Worm (Caenorhabditis elegans) whole organism, L3 larva: ENCODE measurements around the gene F14B8.6.

Source experiments
- R02D3.7 ChIP-seq: fragments of 150-350 bp; optimal IDR thresholded peaks from 2 replicates; lab custom pipeline; 2014; ENCODE audit warnings: missing biosample characterization, missing genetic modification characterization
- ZK546.5 ChIP-seq: sonication (generic microtip); optimal IDR thresholded peaks from 2 replicates; lab custom pipeline; 2017; ENCODE audit warnings: missing biosample characterization, missing genetic modification characterization
- aly-2 ChIP-seq: fragments of 150-350 bp; optimal IDR thresholded peaks from 2 replicates; lab custom pipeline; 2014; ENCODE audit warnings: missing biosample characterization, missing genetic modification characterization
- ama-1 ChIP-seq: fragments of 150-350 bp; optimal IDR thresholded peaks from 2 replicates; lab custom pipeline; 2018
- ceh-16 ChIP-seq: sonication (generic microtip); optimal IDR thresholded peaks from 2 replicates; lab custom pipeline; 2017; ENCODE audit warnings: missing biosample characterization, missing genetic modification characterization
- ceh-28 ChIP-seq: fragments of 150-350 bp; optimal IDR thresholded peaks from 2 replicates; lab custom pipeline; 2014; ENCODE audit warnings: missing biosample characterization, missing genetic modification reagents, missing genetic modification characterization
- ceh-82 ChIP-seq: fragments of 150-350 bp; optimal IDR thresholded peaks from 2 replicates; lab custom pipeline; 2014; ENCODE audit warnings: missing biosample characterization, missing genetic modification characterization
- ceh-9 ChIP-seq: sonication (generic microtip); optimal IDR thresholded peaks from 2 replicates; lab custom pipeline; 2018; ENCODE audit warnings: missing biosample characterization, missing genetic modification characterization
- daf-12 ChIP-seq: fragments of 150-350 bp; optimal IDR thresholded peaks from 2 replicates; lab custom pipeline; 2014; ENCODE audit warnings: missing biosample characterization, missing genetic modification reagents, missing genetic modification characterization
- egl-27 ChIP-seq: sonication (generic microtip); optimal IDR thresholded peaks from 4 replicates; lab custom pipeline; 2017; ENCODE audit warnings: missing biosample characterization, missing genetic modification reagents, missing genetic modification characterization
- egl-5 ChIP-seq: fragments of 150-350 bp; optimal IDR thresholded peaks from 2 replicates; lab custom pipeline; 2017; ENCODE audit warnings: missing biosample characterization, missing genetic modification reagents, missing genetic modification characterization, inconsistent platforms
- elt-1 ChIP-seq: fragments of 150-350 bp; optimal IDR thresholded peaks from 2 replicates; lab custom pipeline; 2014; ENCODE audit warnings: missing biosample characterization, missing genetic modification characterization
- elt-2 ChIP-seq: sonication (generic microtip); optimal IDR thresholded peaks from 2 replicates; lab custom pipeline; 2016; ENCODE audit warnings: missing genetic modification reagents, mild to moderate bottlenecking, missing genetic modification characterization, missing compliant biosample characterization
- elt-3 ChIP-seq, 3 experiments: fragments of 150-350 bp in 1 of 3; sonication (generic microtip) in 2 of 3; optimal IDR thresholded peaks; 2 replicates in 2 of 3; 4 replicates in 1 of 3; lab custom pipeline; 2014 to 2017; ENCODE audit warnings: missing biosample characterization in 3 of 3, missing genetic modification characterization in 3 of 3
- eor-1 ChIP-seq, 2 experiments: fragments of 150-350 bp; optimal IDR thresholded peaks; 2 replicates each; lab custom pipeline; 2014 to 2018; ENCODE audit warnings: missing biosample characterization in 2 of 2, missing genetic modification characterization in 2 of 2
- fkh-10 ChIP-seq: sonication (generic microtip); optimal IDR thresholded peaks from 2 replicates; lab custom pipeline; 2017; ENCODE audit warnings: missing biosample characterization, missing genetic modification reagents, missing genetic modification characterization
- fkh-2 ChIP-seq: fragments of 150-350 bp; optimal IDR thresholded peaks from 2 replicates; lab custom pipeline; 2014; ENCODE audit warnings: missing biosample characterization, missing genetic modification reagents, missing genetic modification characterization
- fos-1 ChIP-seq: fragments of 150-350 bp; optimal IDR thresholded peaks from 2 replicates; lab custom pipeline; 2014; ENCODE audit warnings: missing biosample characterization, missing genetic modification characterization
- hmg-11 ChIP-seq: sonication (generic microtip); optimal IDR thresholded peaks from 2 replicates; lab custom pipeline; 2016; ENCODE audit warnings: missing genetic modification characterization, missing compliant biosample characterization
- jun-1 ChIP-seq: fragments of 150-350 bp; optimal IDR thresholded peaks from 2 replicates; lab custom pipeline; 2014; ENCODE audit warnings: missing biosample characterization, missing genetic modification reagents, missing genetic modification characterization
- lin-15B ChIP-seq: fragments of 150-350 bp; optimal IDR thresholded peaks from 2 replicates; lab custom pipeline; 2014; ENCODE audit warnings: missing biosample characterization, missing genetic modification characterization
- lin-39 ChIP-seq: fragments of 150-350 bp; optimal IDR thresholded peaks from 2 replicates; lab custom pipeline; 2018; ENCODE audit warnings: missing biosample characterization, missing genetic modification reagents, missing genetic modification characterization
- lsy-12 ChIP-seq: sonication (generic microtip); optimal IDR thresholded peaks from 2 replicates; lab custom pipeline; 2016; ENCODE audit warnings: mild to moderate bottlenecking, missing genetic modification characterization, missing compliant biosample characterization
- mdl-1 ChIP-seq: fragments of 150-350 bp; optimal IDR thresholded peaks from 2 replicates; lab custom pipeline; 2014; ENCODE audit warnings: missing biosample characterization, missing genetic modification characterization
- mml-1 ChIP-seq: fragments of 150-350 bp; sonication (generic microtip); optimal IDR thresholded peaks from 3 replicates; lab custom pipeline; 2014; ENCODE audit warnings: missing biosample characterization, missing genetic modification characterization
- nfya-1 ChIP-seq: sonication (generic microtip); optimal IDR thresholded peaks from 2 replicates; lab custom pipeline; 2017; ENCODE audit warnings: missing genetic modification characterization, mild to moderate bottlenecking, missing compliant biosample characterization, antibody characterized with exemption, moderate library complexity; ENCODE audit not compliant: insufficient read depth
- nhr-11 ChIP-seq: fragments of 150-350 bp; optimal IDR thresholded peaks from 2 replicates; lab custom pipeline; 2014; ENCODE audit warnings: missing biosample characterization, missing genetic modification characterization
- nhr-12 ChIP-seq: fragments of 150-350 bp; optimal IDR thresholded peaks from 2 replicates; lab custom pipeline; 2014; ENCODE audit warnings: missing biosample characterization, missing genetic modification characterization
- nhr-23 ChIP-seq: fragments of 150-350 bp; optimal IDR thresholded peaks from 2 replicates; lab custom pipeline; 2014; ENCODE audit warnings: missing biosample characterization, missing genetic modification reagents, missing genetic modification characterization
- nhr-237 ChIP-seq: fragments of 150-350 bp; optimal IDR thresholded peaks from 2 replicates; lab custom pipeline; 2014; ENCODE audit warnings: missing biosample characterization, missing genetic modification characterization
- nhr-25 ChIP-seq: sonication (generic microtip); optimal IDR thresholded peaks from 2 replicates; lab custom pipeline; 2017; ENCODE audit warnings: missing biosample characterization, missing genetic modification characterization
- nhr-28 ChIP-seq: fragments of 150-350 bp; optimal IDR thresholded peaks from 2 replicates; lab custom pipeline; 2014; ENCODE audit warnings: missing biosample characterization, missing genetic modification characterization
- nhr-43 ChIP-seq: sonication (generic microtip); optimal IDR thresholded peaks from 2 replicates; lab custom pipeline; 2016; ENCODE audit warnings: mild to moderate bottlenecking, missing genetic modification characterization, missing compliant biosample characterization; ENCODE audit not compliant: poor library complexity, severe bottlenecking
- nhr-67 ChIP-seq: fragments of 150-350 bp; optimal IDR thresholded peaks from 2 replicates; lab custom pipeline; 2014; ENCODE audit warnings: missing biosample characterization, missing genetic modification characterization
- nhr-76 ChIP-seq: fragments of 150-350 bp; sonication (generic microtip); optimal IDR thresholded peaks from 5 replicates; lab custom pipeline; 2014; ENCODE audit warnings: missing biosample characterization, missing genetic modification characterization
- nhr-77 ChIP-seq: fragments of 150-350 bp; optimal IDR thresholded peaks from 2 replicates; lab custom pipeline; 2014; ENCODE audit warnings: missing biosample characterization, missing genetic modification characterization
- pha-4 ChIP-seq: fragments of 150-350 bp; optimal IDR thresholded peaks from 2 replicates; lab custom pipeline; 2014; ENCODE audit warnings: missing biosample characterization, missing genetic modification reagents, missing genetic modification characterization
- pqm-1 ChIP-seq: fragments of 150-350 bp; optimal IDR thresholded peaks from 2 replicates; lab custom pipeline; 2017; ENCODE audit warnings: missing biosample characterization, missing genetic modification characterization, inconsistent platforms
- sea-2 ChIP-seq: fragments of 150-350 bp; sonication (generic microtip); optimal IDR thresholded peaks from 4 replicates; lab custom pipeline; 2014; ENCODE audit warnings: missing biosample characterization, missing genetic modification reagents, missing genetic modification characterization
- skn-1 ChIP-seq: fragments of 150-350 bp; optimal IDR thresholded peaks from 2 replicates; lab custom pipeline; 2014; ENCODE audit warnings: missing biosample characterization, missing genetic modification characterization
- snpc-4 ChIP-seq: fragments of 150-350 bp; optimal IDR thresholded peaks from 2 replicates; lab custom pipeline; 2014; ENCODE audit warnings: missing biosample characterization, missing genetic modification characterization
- tbx-2 ChIP-seq: sonication (generic microtip); optimal IDR thresholded peaks from 2 replicates; lab custom pipeline; 2016; ENCODE audit warnings: mild to moderate bottlenecking, missing genetic modification characterization, missing compliant biosample characterization
- unc-39 ChIP-seq: sonication (generic microtip); optimal IDR thresholded peaks from 4 replicates; lab custom pipeline; 2017; ENCODE audit warnings: missing biosample characterization, missing genetic modification characterization
- unc-62 ChIP-seq: fragments of 150-350 bp; sonication (generic microtip); optimal IDR thresholded peaks from 4 replicates; lab custom pipeline; 2014; ENCODE audit warnings: missing biosample characterization, missing genetic modification reagents, missing genetic modification characterization
- zag-1 ChIP-seq: fragments of 150-350 bp; optimal IDR thresholded peaks from 2 replicates; lab custom pipeline; 2014; ENCODE audit warnings: missing biosample characterization, missing genetic modification characterization
- ztf-11 ChIP-seq: fragments of 150-350 bp; optimal IDR thresholded peaks from 2 replicates; lab custom pipeline; 2014; ENCODE audit warnings: missing biosample characterization, missing genetic modification characterization
- ztf-4 ChIP-seq: fragments of 150-350 bp; optimal IDR thresholded peaks from 2 replicates; lab custom pipeline; 2014; ENCODE audit warnings: missing biosample characterization, missing genetic modification characterization

The F14B8.6 gene

DNA sequence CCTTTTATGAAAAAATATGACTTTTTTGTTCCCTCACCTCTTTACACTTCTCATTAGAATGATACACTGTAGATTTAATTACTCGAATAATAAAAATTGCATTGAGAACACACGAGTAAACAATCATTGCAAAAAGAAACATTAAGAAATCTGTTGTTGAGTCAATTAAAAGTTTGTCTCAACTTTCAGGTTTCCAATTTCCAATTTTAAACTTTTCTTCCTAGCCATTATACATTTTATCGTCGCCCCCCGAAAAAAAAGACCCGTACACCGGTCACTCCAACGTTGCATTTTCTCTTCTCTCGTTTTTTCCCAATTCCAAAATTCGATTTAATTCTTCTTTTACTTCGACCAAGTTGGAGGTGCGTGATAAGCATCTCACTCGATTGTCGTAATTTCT lies 7.7 kb upstream of the F14B8.6 start, which contains the start of gene C16E9.1:
Gene C16E9.1, plus strand, starts transcription at position 301 of the 400 bp plus-strand sequence.
- TF ChIP-seq zag-1 (tag; lab: Kevin White, UChicago) (no peak), egl-5 (tag; lab: Kevin White, UChicago) (no peak)

DNA sequence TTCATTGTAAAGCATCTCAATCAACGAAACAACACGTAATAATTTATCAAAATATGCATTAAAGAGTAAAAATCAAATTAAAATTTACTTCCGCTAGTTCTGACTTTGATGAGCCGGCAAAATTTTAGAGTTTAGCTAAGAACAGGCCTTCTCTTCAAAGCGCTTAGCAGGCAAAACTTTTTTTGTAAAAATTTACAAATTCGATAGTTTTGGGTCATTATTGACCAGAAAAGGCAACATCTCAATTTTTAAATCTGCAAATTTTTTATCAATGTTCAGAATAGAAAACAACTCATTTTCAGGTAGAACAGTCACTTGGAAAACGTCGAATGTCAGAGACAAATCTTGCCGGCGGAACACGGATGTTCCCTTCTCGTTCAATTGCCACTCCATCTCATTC lies 5.5 kb upstream of the F14B8.6 start:
- TF ChIP-seq ceh-16 (tag; lab: Kevin White, UChicago) (no peak), ceh-82 (no peak), nfya-1 (tag; lab: Kevin White, UChicago) (no peak), daf-12 (no peak), jun-1 (tag; lab: Kevin White, UChicago) (no peak), egl-5 (tag; lab: Kevin White, UChicago) (no peak), lin-39 (no peak), zag-1 (tag; lab: Kevin White, UChicago) (no peak), nhr-77 (tag; lab: Kevin White, UChicago) (no peak), elt-1 (no peak), ceh-9 (tag; lab: Kevin White, UChicago) (no peak), unc-62 (GFP tag; lab: Kevin White, UChicago) (no peak)

DNA sequence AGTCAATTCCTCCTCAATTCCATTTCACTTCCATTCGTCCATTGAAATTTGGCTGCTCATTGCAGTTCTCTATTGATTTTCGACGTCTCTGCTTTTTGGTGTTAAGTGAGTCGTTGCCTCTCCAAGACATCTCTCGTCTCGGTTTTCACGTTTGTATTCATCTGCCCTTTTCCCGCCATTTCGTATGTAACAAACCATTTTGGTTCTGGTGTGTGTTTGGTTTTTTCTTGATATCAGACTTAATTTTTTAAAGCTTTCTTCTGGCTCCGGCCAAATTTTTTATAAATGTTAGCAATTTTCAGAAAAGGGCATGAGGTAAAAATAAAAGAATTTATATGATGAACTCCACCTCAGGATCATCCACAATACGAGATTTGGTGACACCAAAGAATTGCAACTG lies 3.2 kb upstream of the F14B8.6 start, which contains the start of gene C16E9.2:
Gene C16E9.2, plus strand, starts transcription at position 301 of the 400 bp plus-strand sequence.
- TF ChIP-seq ceh-82 (no peak), lsy-12 (no peak)

DNA sequence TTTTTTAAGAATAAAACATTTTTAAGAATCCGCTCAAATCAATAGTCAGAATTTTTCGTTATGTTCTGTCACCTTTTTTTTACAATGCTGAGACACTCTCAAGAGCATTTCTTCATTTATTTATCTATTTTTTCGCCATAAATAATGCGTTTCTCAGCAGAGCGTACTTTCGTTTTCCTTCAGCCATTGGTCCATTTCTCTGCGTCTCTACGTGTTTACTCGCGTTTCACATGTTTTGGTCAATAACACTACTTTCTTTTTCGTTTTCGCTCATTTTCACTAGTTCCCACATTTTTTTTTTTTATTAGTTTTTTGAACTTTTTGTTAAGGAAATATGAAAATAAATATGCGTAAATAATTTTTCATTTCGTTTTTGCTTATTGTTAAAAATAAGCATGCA lies 2.2 kb upstream of the F14B8.6 start:
- TF ChIP-seq ztf-11 (tag; lab: Kevin White, UChicago), result no peak
- TF ChIP-seq R02D3.7 (tag; lab: Kevin White, UChicago), result no peak
- TF ChIP-seq nhr-43, result no peak
- TF ChIP-seq mdl-1 (tag; lab: Kevin White, UChicago), result no peak
- no peak for TF ChIP-seq sea-2 (GFP tag; lab: Kevin White, UChicago)
- TF ChIP-seq nhr-77 (tag; lab: Kevin White, UChicago), result no peak
- no peak for TF ChIP-seq ama-1 (lab: Kevin White, UChicago)
- no peak for TF ChIP-seq nhr-25 (tag; lab: Kevin White, UChicago)
- no peak for TF ChIP-seq mml-1 (tag; lab: Kevin White, UChicago)
- peak; percentile 19 for TF ChIP-seq fkh-10 (GFP tag; lab: Kevin White, UChicago)
- TF ChIP-seq egl-5 (tag; lab: Kevin White, UChicago), result peak; percentile 88
- TF ChIP-seq egl-27 (tag; lab: Kevin White, UChicago), result no peak
- no peak for TF ChIP-seq elt-3 (tag; optimal IDR thresholded peaks at IDR 0.05; lab: Kevin White, UChicago)
- TF ChIP-seq ZK546.5 (tag; lab: Kevin White, UChicago), result no peak
- TF ChIP-seq fkh-2 (tag; lab: Kevin White, UChicago), result no peak
- no peak for TF ChIP-seq zag-1 (tag; lab: Kevin White, UChicago)
- no peak for TF ChIP-seq fos-1 (tag; lab: Kevin White, UChicago)
- TF ChIP-seq eor-1 (tag; optimal IDR thresholded peaks at IDR 0.05; lab: Kevin White, UChicago), result no peak
- TF ChIP-seq skn-1 (tag; lab: Kevin White, UChicago), result no peak
- peak; percentile 39 for TF ChIP-seq snpc-4 (tag; lab: Kevin White, UChicago)
- no peak for TF ChIP-seq ztf-4
- peak; percentile 31 for TF ChIP-seq lin-39
- peak; percentile 14 for TF ChIP-seq pqm-1 (tag; lab: Kevin White, UChicago)
- no peak for TF ChIP-seq ceh-9 (tag; lab: Kevin White, UChicago)
- no peak for TF ChIP-seq ceh-28 (tag; lab: Kevin White, UChicago)
- TF ChIP-seq elt-1, result no peak
- TF ChIP-seq ceh-82, result no peak
- peak; percentile 27 for TF ChIP-seq hmg-11 (tag; lab: Kevin White, UChicago)
- peak; percentile 93 for TF ChIP-seq pha-4 (tag; lab: Kevin White, UChicago)
- no peak for TF ChIP-seq nhr-67 (tag; lab: Kevin White, UChicago)
- TF ChIP-seq elt-2 (tag; lab: Kevin White, UChicago), result peak; percentile 32
- TF ChIP-seq lsy-12, result no peak
- TF ChIP-seq ceh-16 (tag; lab: Kevin White, UChicago), result no peak
- TF ChIP-seq nhr-12 (tag; lab: Kevin White, UChicago), result no peak
- TF ChIP-seq daf-12, result no peak
- TF ChIP-seq nhr-11, result no peak
- peak; percentile 97 for TF ChIP-seq nfya-1 (tag; lab: Kevin White, UChicago)
- TF ChIP-seq nhr-76, result no peak
- no peak for TF ChIP-seq nhr-237 (tag; lab: Kevin White, UChicago)
- peak; percentile 45 for TF ChIP-seq nhr-23 (tag; lab: Kevin White, UChicago)
- no peak for TF ChIP-seq nhr-28 (tag; lab: Kevin White, UChicago)
- TF ChIP-seq lin-15B (tag; lab: Kevin White, UChicago), result peak; percentile 63
- TF ChIP-seq jun-1 (tag; lab: Kevin White, UChicago), result no peak
- no peak for TF ChIP-seq unc-39 (tag; lab: Kevin White, UChicago)
- no peak for TF ChIP-seq unc-62 (GFP tag; lab: Kevin White, UChicago)
- TF ChIP-seq aly-2 (tag; lab: Kevin White, UChicago), result no peak
- TF ChIP-seq tbx-2, result no peak
